Worm (Caenorhabditis elegans): Measurements from ENCODE around the gene ugt-5.

ce11 chrV:12795196-12795595 lies 2.4 kb upstream of the ugt-5 start, which contains the start of gene ugt-4:
- TF ChIP-seq ztf-11 (tag; optimal IDR thresholded peaks at IDR 0.05), result no peak
- no peak for TF ChIP-seq tbx-2 (tag; optimal IDR thresholded peaks at IDR 0.05)
- no peak for TF ChIP-seq zag-1 (tag; optimal IDR thresholded peaks at IDR 0.05)

Data from whole organism, L3 larva.